Worm (Caenorhabditis elegans): ENCODE measurements around the gene Y116F11B.8.

ce11 chrV:19836142-19836541, 21.3 kb upstream of the Y116F11B.8 start, which contains the start of gene srw-38:
- no peak for TF ChIP-seq mep-1 (tag; optimal IDR thresholded peaks at IDR 0.05)
- no peak for TF ChIP-seq nhr-77 (tag; optimal IDR thresholded peaks at IDR 0.05)
- no peak for TF ChIP-seq nhr-237 (tag; optimal IDR thresholded peaks at IDR 0.05)
- no peak for TF ChIP-seq pha-4 (GFP tag; IDR thresholded peaks at IDR 0.05)
- TF ChIP-seq pha-4 (tag; optimal IDR thresholded peaks at IDR 0.05) = no peak
- no peak for TF ChIP-seq lin-15B (tag; optimal IDR thresholded peaks at IDR 0.05)
- no peak for TF ChIP-seq unc-62 (GFP tag; optimal IDR thresholded peaks at IDR 0.05 in 1 of 2)
- TF ChIP-seq unc-62 (tag; optimal IDR thresholded peaks at IDR 0.05) = no peak
